Fruit fly (Drosophila melanogaster) S2 (cell line): ENCODE data around the gene comt.

Source experiments
- CG8478 ChIP-seq: fragments of >200 bp; optimal IDR thresholded peaks from 2 replicates; lab custom pipeline; 2018
- CTCF ChIP-seq, 2 experiments: fragments of >200 bp; optimal IDR thresholded peaks; 2 replicates each; lab custom pipeline; 2018

DNA sequence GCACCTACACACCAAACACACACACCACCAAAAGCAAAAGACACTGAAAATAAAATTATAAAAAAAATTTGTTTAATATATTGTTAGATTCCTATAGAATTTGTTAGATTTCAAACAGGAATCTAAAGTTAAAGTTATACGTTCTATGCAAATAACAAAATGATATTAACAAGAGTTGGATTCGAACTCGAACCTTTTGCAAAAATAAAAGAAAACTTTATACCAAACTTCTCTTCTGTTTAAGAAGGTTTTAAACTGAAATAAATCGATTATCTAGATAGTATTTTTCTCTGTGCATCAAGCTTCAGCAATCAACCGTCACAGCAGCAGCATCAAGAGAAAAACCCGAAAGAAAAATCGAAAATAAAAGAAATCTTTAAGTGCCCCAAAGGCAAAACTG is 32.3 kb upstream of the comt start:
- TF ChIP-seq CG8478 (lab: Kevin White, UChicago), result no peak
- TF ChIP-seq CTCF (optimal IDR thresholded peaks at IDR 0.05; lab: Kevin White, UChicago), result no peak
